Fruit fly (Drosophila melanogaster) Kc167 (cell line): ENCODE results near the gene CG9986.

Experiments used
- Myc ChIP-seq: fragments of >200 bp; optimal IDR thresholded peaks from 2 replicates; lab custom pipeline; 2017; ENCODE audit warnings: missing external identifiers
- Sin3A ChIP-seq: fragments of >200 bp; optimal IDR thresholded peaks from 2 replicates; lab custom pipeline; 2018; ENCODE audit warnings: missing external identifiers
- h ChIP-seq: fragments of >200 bp; optimal IDR thresholded peaks from 3 replicates; lab custom pipeline; 2018; ENCODE audit warnings: missing external identifiers
- insv ChIP-seq: fragments of >200 bp; optimal IDR thresholded peaks from 3 replicates; lab custom pipeline; 2018; ENCODE audit warnings: missing external identifiers
- psq ChIP-seq: fragments of >200 bp; optimal IDR thresholded peaks from 2 replicates; lab custom pipeline; 2017; ENCODE audit warnings: missing external identifiers
- ttk ChIP-seq: sonication (Bioruptor generic); optimal IDR thresholded peaks from 2 replicates; lab custom pipeline; 2017; ENCODE audit warnings: missing external identifiers

DNA sequence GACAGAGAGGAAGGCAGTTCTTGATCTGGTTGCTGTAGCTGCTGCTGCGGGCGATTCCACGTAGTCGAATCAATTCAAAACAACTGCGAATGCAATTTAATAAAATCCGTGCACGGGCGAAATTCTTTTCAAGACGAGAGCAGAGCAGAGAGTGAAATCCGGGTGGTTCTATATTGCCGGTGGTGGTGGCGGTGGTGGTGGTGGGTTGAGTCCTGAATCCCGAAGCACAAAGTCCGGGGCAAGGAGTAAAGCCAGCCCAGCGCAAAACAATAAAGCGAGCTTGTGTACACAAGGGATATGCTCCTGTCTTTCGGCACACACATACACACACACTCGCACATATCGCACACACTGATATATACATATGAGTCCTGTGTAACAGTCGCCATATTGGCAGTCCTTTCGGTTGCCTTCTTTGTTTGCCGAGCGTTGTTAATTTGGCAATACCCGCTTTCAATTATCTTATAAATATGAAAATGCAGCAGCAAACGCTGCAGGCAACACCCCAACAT, 44.5 kb upstream of the CG9986 start:
- TF ChIP-seq h (lab: Kevin White, UChicago) (no peak), psq (no peak), Sin3A (no peak), Myc (no peak), insv (lab: Kevin White, UChicago) (no peak), ttk (lab: Kevin White, UChicago) (no peak)
